Worm (Caenorhabditis elegans): ENCODE data around the gene ras-1.

ce11 chrII:12301233-12301632 is 50.8 kb downstream of the ras-1 start:
- TF ChIP-seq him-1 (tag; optimal IDR thresholded peaks at IDR 0.05): no peak
- no peak for TF ChIP-seq W03F9.2 (tag; optimal IDR thresholded peaks at IDR 0.05)
- no peak for TF ChIP-seq dao-5 (tag; optimal IDR thresholded peaks at IDR 0.05)
